Worm (Caenorhabditis elegans) whole organism, early embryonic: Measurements from ENCODE around the gene C37H5.13.

Source experiments
- B0310.2 ChIP-seq: sonication (generic microtip); optimal IDR thresholded peaks from 2 replicates; lab custom pipeline; 2016; ENCODE audit warnings: mild to moderate bottlenecking, missing genetic modification characterization, missing compliant biosample characterization
- F13C5.2 ChIP-seq: sonication (generic microtip); optimal IDR thresholded peaks from 2 replicates; lab custom pipeline; 2017; ENCODE audit warnings: mild to moderate bottlenecking, missing genetic modification characterization, inconsistent platforms, missing compliant biosample characterization
- aly-1 ChIP-seq: sonication (generic microtip); optimal IDR thresholded peaks from 2 replicates; lab custom pipeline; 2016; ENCODE audit warnings: missing genetic modification characterization, missing compliant biosample characterization
- ama-1 ChIP-seq: fragments of 150-350 bp; optimal IDR thresholded peaks from 2 replicates; lab custom pipeline; 2014
- ceh-13 ChIP-seq: fragments of 200-800 bp; sonication (Bioruptor generic); optimal IDR thresholded peaks from 2 replicates; lab custom pipeline; 2018; ENCODE audit warnings: mild to moderate bottlenecking, missing genetic modification characterization, missing compliant biosample characterization
- ceh-36 ChIP-seq: sonication (generic microtip); optimal IDR thresholded peaks from 2 replicates; lab custom pipeline; 2016; ENCODE audit warnings: missing genetic modification characterization, inconsistent platforms, missing compliant biosample characterization
- ets-7 ChIP-seq: sonication (generic microtip); optimal IDR thresholded peaks from 2 replicates; lab custom pipeline; 2016; ENCODE audit warnings: missing genotype, missing genetic modification characterization, missing compliant biosample characterization
- flt-1 ChIP-seq: fragments of 200-800 bp; sonication (Bioruptor generic); IDR thresholded peaks from 2 replicates; pipeline ENCODE4 v1.3.6; 2022; ENCODE audit warnings: missing genetic modification characterization, missing compliant biosample characterization
- hmbx-1 ChIP-seq: sonication (generic microtip); optimal IDR thresholded peaks from 2 replicates; lab custom pipeline; 2016; ENCODE audit warnings: mild to moderate bottlenecking, missing genetic modification characterization, missing compliant biosample characterization
- hmg-4 ChIP-seq: fragments of 200-800 bp; sonication (Bioruptor generic); optimal IDR thresholded peaks from 2 replicates; lab custom pipeline; 2018; ENCODE audit warnings: mild to moderate bottlenecking, missing genetic modification characterization, missing compliant biosample characterization
- hnd-1 ChIP-seq: sonication (generic microtip); optimal IDR thresholded peaks from 2 replicates; lab custom pipeline; 2016; ENCODE audit warnings: missing genetic modification characterization, missing compliant biosample characterization
- pes-1 ChIP-seq: fragments of 200-800 bp; sonication (Bioruptor generic); IDR thresholded peaks from 2 replicates; pipeline ENCODE4 v1.3.6; 2022; ENCODE audit warnings: missing genetic modification reagents, missing genetic modification characterization, missing compliant biosample characterization
- scrt-1 ChIP-seq: fragments of 200-800 bp; sonication (Bioruptor generic); IDR thresholded peaks from 2 replicates; pipeline ENCODE4 v1.3.6; 2022; ENCODE audit warnings: missing genetic modification characterization, missing compliant biosample characterization
- sea-1 ChIP-seq: fragments of 200-800 bp; sonication (Bioruptor generic); conservative IDR thresholded peaks from 2 replicates; pipeline ENCODE4 v1.3.6; 2022; ENCODE audit warnings: missing genetic modification characterization, missing compliant biosample characterization
- tbx-11 ChIP-seq: fragments of 200-800 bp; sonication (Bioruptor generic); IDR thresholded peaks from 2 replicates; pipeline ENCODE4 v1.3.6; 2022; ENCODE audit warnings: missing genetic modification characterization, missing compliant biosample characterization
- tbx-37 ChIP-seq: fragments of 200-800 bp; sonication (Bioruptor generic); conservative IDR thresholded peaks from 2 replicates; pipeline ENCODE4 v1.3.6; 2022; ENCODE audit warnings: missing genetic modification reagents, missing genetic modification characterization, missing compliant biosample characterization
- tra-4 ChIP-seq: sonication (generic microtip); optimal IDR thresholded peaks from 2 replicates; lab custom pipeline; 2017; ENCODE audit warnings: missing genetic modification characterization, missing compliant biosample characterization

C37H5.13 gene

ce11 chrV:4823683-4824391 is 38.9 kb downstream of the C37H5.13 start:
- TF ChIP-seq pes-1 (GFP tag; lab: Robert Waterston, UW) (no peak), ama-1 (peak; percentile 27)

ce11 chrV:4823323-4823682 is 39.5 kb downstream of the C37H5.13 start, which contains the start of gene adss-1:
adss-1 (minus strand) TSS chrV:4823423.
- TF ChIP-seq ama-1 (no peak), B0310.2 (tag; lab: Kevin White, UChicago) (no peak), ceh-36 (tag; lab: Kevin White, UChicago) (no peak), flt-1 (GFP tag; lab: Robert Waterston, UW) (no peak), ets-7 (tag; lab: Kevin White, UChicago) (no peak), ceh-13 (GFP tag; lab: Kevin White, UChicago) (no peak), tbx-11 (GFP tag; lab: Robert Waterston, UW) (no peak)

- TF ChIP-seq hnd-1 (tag; lab: Kevin White, UChicago) (no peak), B0310.2 (tag; lab: Kevin White, UChicago) (no peak), hmg-4 (GFP tag; lab: Kevin White, UChicago) (no peak), ama-1 (no peak), ceh-36 (tag; lab: Kevin White, UChicago) (no peak), tbx-37 (no peak), F13C5.2 (tag; lab: Kevin White, UChicago) (no peak), aly-1 (no peak), hmbx-1 (tag; lab: Kevin White, UChicago) (no peak), tra-4 (tag; lab: Kevin White, UChicago) (no peak), pes-1 (GFP tag; lab: Robert Waterston, UW) (no peak), tbx-11 (GFP tag; lab: Robert Waterston, UW) (no peak), ceh-13 (GFP tag; lab: Kevin White, UChicago) (no peak), ets-7 (tag; lab: Kevin White, UChicago) (no peak), sea-1 (no peak), flt-1 (GFP tag; lab: Robert Waterston, UW) (no peak), scrt-1 (no peak)
Observed at ce11 chrV:4820601-4821000, 42.2 kb downstream of the C37H5.13 start.

ce11 chrV:4818563-4818962 is 44.2 kb downstream of the C37H5.13 start, which contains the start of gene ccep-97:
ccep-97 (minus strand) TSS chrV:4818663.
- TF ChIP-seq ama-1 (no peak), tbx-37 (no peak), ceh-13 (GFP tag; lab: Kevin White, UChicago) (no peak), pes-1 (GFP tag; lab: Robert Waterston, UW) (no peak), hmg-4 (GFP tag; lab: Kevin White, UChicago) (no peak), aly-1 (no peak), tra-4 (tag; lab: Kevin White, UChicago) (no peak), scrt-1 (no peak), ceh-36 (tag; lab: Kevin White, UChicago) (no peak)

- TF ChIP-seq F13C5.2 (tag; lab: Kevin White, UChicago) (no peak), hmg-4 (GFP tag; lab: Kevin White, UChicago) (no peak)
Observed at ce11 chrV:4813825-4814224, 48.9 kb downstream of the C37H5.13 start.

ce11 chrV:4810653-4811052 is 52.1 kb downstream of the C37H5.13 start:
- TF ChIP-seq sea-1 (no peak), ceh-36 (tag; lab: Kevin White, UChicago) (no peak), aly-1 (no peak), hmg-4 (GFP tag; lab: Kevin White, UChicago) (peak; percentile 54)
